Worm (Caenorhabditis elegans): ENCODE measurements around the gene K09C8.2.

DNA sequence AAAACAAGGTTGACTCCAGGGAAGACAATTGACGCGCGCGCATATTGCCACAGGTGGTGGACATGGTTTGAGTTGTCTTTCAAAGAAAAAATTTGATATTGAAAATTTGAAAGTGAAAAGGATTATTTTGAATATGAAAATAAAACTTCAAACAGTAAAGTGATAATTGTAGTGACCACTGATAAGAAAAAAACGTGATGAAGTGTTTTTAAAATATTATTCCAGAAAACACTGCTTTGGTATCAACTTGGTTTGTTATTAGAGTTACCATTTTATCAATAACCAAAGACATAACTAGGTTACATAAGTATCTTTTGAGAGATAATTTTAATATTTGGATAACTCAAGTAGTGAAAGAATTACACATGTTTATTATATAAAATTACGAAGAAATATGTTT is 43.0 kb upstream of the K09C8.2 start:
- no peak for TF ChIP-seq F10B5.3 (tag; optimal IDR thresholded peaks at IDR 0.05)
- TF ChIP-seq ZK546.5 (tag; optimal IDR thresholded peaks at IDR 0.05): no peak
- TF ChIP-seq D1046.2 (GFP tag; IDR thresholded peaks at IDR 0.05): no peak
- no peak for TF ChIP-seq mdl-1 (tag; optimal IDR thresholded peaks at IDR 0.05)
- no peak for TF ChIP-seq lin-39 (tag; optimal IDR thresholded peaks at IDR 0.05)
- TF ChIP-seq sdz-12 (GFP tag; optimal IDR thresholded peaks at IDR 0.05): no peak
- TF ChIP-seq lin-38 (GFP tag; IDR thresholded peaks at IDR 0.05): no peak
- no peak for TF ChIP-seq ztf-11 (tag; optimal IDR thresholded peaks at IDR 0.05)
- TF ChIP-seq aha-1 (tag): no peak
- no peak for TF ChIP-seq daf-19 (GFP tag; conservative IDR thresholded peaks at IDR 0.05)
- TF ChIP-seq hlh-30 (tag; optimal IDR thresholded peaks at IDR 0.05; ENCODE audit: insufficient read depth): no peak
- no peak for TF ChIP-seq lir-3 (tag; optimal IDR thresholded peaks at IDR 0.05)
- TF ChIP-seq madf-9 (GFP tag; conservative IDR thresholded peaks at IDR 0.05): no peak
- TF ChIP-seq dmd-6 (GFP tag; IDR thresholded peaks at IDR 0.05): no peak

All from whole organism, L4 larva.